Worm (Caenorhabditis elegans): ENCODE results near the gene osm-5.

- TF ChIP-seq irx-1 (tag; optimal IDR thresholded peaks at IDR 0.05) (no peak), snpc-4 (tag; optimal IDR thresholded peaks at IDR 0.05) (no peak), ces-1 (GFP tag; optimal IDR thresholded peaks at IDR 0.05) (no peak), jun-1 (tag; optimal IDR thresholded peaks at IDR 0.05) (no peak)
These were observed 37.5 kb upstream of the osm-5 start, which contains the start of the genes Y41G9A.10 and Y41G9A.5 for ce11 chrX:2946508-2947005.

Measured in whole organism, L1 larva.